Worm (Caenorhabditis elegans) whole organism, early embryonic: Measurements from ENCODE around the gene Y70C5A.4.

Source experiments
- aly-1 ChIP-seq: sonication (generic microtip); optimal IDR thresholded peaks from 2 replicates; lab custom pipeline; 2016; ENCODE audit warnings: missing genetic modification characterization, missing compliant biosample characterization
- ama-1 ChIP-seq: fragments of 150-350 bp; optimal IDR thresholded peaks from 2 replicates; lab custom pipeline; 2014

ce11 chrV:16598437-16598836 is 19.1 kb upstream of the Y70C5A.4 start:
- TF ChIP-seq aly-1 (tag; lab: Kevin White, UChicago) = no peak
- no peak for TF ChIP-seq ama-1 (lab: Kevin White, UChicago)
